Fruit fly (Drosophila melanogaster) whole organism, embryonic: ENCODE data around the gene CG16957.

Experiments used
- Bdp1 ChIP-seq: fragments of 200-800 bp; sonication (Bioruptor generic); optimal IDR thresholded peaks from 3 replicates; lab custom pipeline; 2016; ENCODE audit warnings: missing biosample characterization, missing genetic modification characterization
- Blimp-1 ChIP-seq: fragments of 200-800 bp; sonication (Bioruptor generic); optimal IDR thresholded peaks from 3 replicates; lab custom pipeline; 2018; ENCODE audit warnings: missing biosample characterization, missing genetic modification characterization, mild to moderate bottlenecking, moderate library complexity, missing genetic modification reagents
- CG10274 ChIP-seq: fragments of 200-800 bp; sonication (Bioruptor generic); optimal IDR thresholded peaks from 3 replicates; lab custom pipeline; 2017; ENCODE audit warnings: missing biosample characterization, mild to moderate bottlenecking, missing genetic modification characterization
- CG10321 ChIP-seq: fragments of 200-800 bp; sonication (Bioruptor generic); IDR thresholded peaks from 2 replicates; pipeline ENCODE4 v1.3.6; 2022; ENCODE audit warnings: missing biosample characterization, missing genetic modification characterization
- CG10366 ChIP-seq: fragments of 200-800 bp; sonication (Bioruptor generic); IDR thresholded peaks from 2 replicates; pipeline ENCODE4 v1.3.6; 2022; ENCODE audit warnings: missing biosample characterization, missing genetic modification characterization
- CG10654 ChIP-seq: fragments of 200-800 bp; sonication (Bioruptor generic); optimal IDR thresholded peaks from 2 replicates; lab custom pipeline; 2016; ENCODE audit warnings: missing biosample characterization, missing genetic modification characterization
- CG11093 ChIP-seq: fragments of 200-800 bp; sonication (Bioruptor generic); IDR thresholded peaks from 3 replicates; pipeline ENCODE4 v1.3.6; 2022; ENCODE audit warnings: missing biosample characterization, missing genetic modification characterization
- CG12071 ChIP-seq: fragments of 200-800 bp; sonication (Bioruptor generic); optimal IDR thresholded peaks from 3 replicates; lab custom pipeline; 2018; ENCODE audit warnings: missing biosample characterization, mild to moderate bottlenecking, missing genetic modification characterization
- CG1233 ChIP-seq: fragments of 200-800 bp; sonication (Bioruptor generic); optimal IDR thresholded peaks from 4 replicates; lab custom pipeline; 2018; ENCODE audit warnings: missing biosample characterization, mild to moderate bottlenecking, missing genetic modification characterization
- CG12744 ChIP-seq: fragments of 200-800 bp; sonication (Bioruptor generic); optimal IDR thresholded peaks from 2 replicates; lab custom pipeline; 2016; ENCODE audit warnings: missing biosample characterization, missing genetic modification characterization
- CG15073 ChIP-seq: fragments of 200-800 bp; sonication (Bioruptor generic); optimal IDR thresholded peaks from 2 replicates; lab custom pipeline; 2016; ENCODE audit warnings: missing biosample characterization, missing genetic modification characterization
- CG15269 ChIP-seq: fragments of 200-800 bp; sonication (Bioruptor generic); optimal IDR thresholded peaks from 2 replicates; lab custom pipeline; 2018; ENCODE audit warnings: missing biosample characterization, mild to moderate bottlenecking, missing genetic modification characterization, moderate library complexity
- CG15479 ChIP-seq: fragments of 200-800 bp; sonication (Bioruptor generic); optimal IDR thresholded peaks from 3 replicates; lab custom pipeline; 2019; ENCODE audit warnings: missing biosample characterization, mild to moderate bottlenecking, missing genetic modification characterization, moderate library complexity
- CG1603 ChIP-seq: fragments of 200-800 bp; sonication (Bioruptor generic); optimal IDR thresholded peaks from 2 replicates; lab custom pipeline; 2019; ENCODE audit warnings: missing biosample characterization, mild to moderate bottlenecking, missing genetic modification characterization, moderate library complexity
- CG17568 ChIP-seq: fragments of 200-800 bp; sonication (Bioruptor generic); optimal IDR thresholded peaks from 2 replicates; lab custom pipeline; 2018; ENCODE audit warnings: missing biosample characterization, mild to moderate bottlenecking, missing genetic modification characterization, moderate library complexity
- CG17612 ChIP-seq: fragments of 200-800 bp; sonication (Bioruptor generic); IDR thresholded peaks from 2 replicates; pipeline ENCODE4 v1.3.6; 2022; ENCODE audit warnings: missing biosample characterization, missing genetic modification characterization
- CG18599 ChIP-seq: fragments of 200-800 bp; sonication (Bioruptor generic); optimal IDR thresholded peaks from 3 replicates; lab custom pipeline; 2017; ENCODE audit warnings: missing biosample characterization, missing genetic modification characterization, mild to moderate bottlenecking, moderate library complexity, missing genetic modification reagents
- CG31388 ChIP-seq: fragments of 200-800 bp; sonication (Bioruptor generic); optimal IDR thresholded peaks from 2 replicates; lab custom pipeline; 2016; ENCODE audit warnings: missing biosample characterization, missing genetic modification characterization
- CG31441 ChIP-seq: fragments of 200-800 bp; sonication (Bioruptor generic); IDR thresholded peaks from 2 replicates; pipeline ENCODE4 v1.3.6; 2022; ENCODE audit warnings: missing biosample characterization, missing genetic modification characterization
- CG3407 ChIP-seq: fragments of 200-800 bp; sonication (Bioruptor generic); optimal IDR thresholded peaks from 2 replicates; lab custom pipeline; 2018; ENCODE audit warnings: missing biosample characterization, mild to moderate bottlenecking, missing genetic modification characterization
- CG34422 ChIP-seq: fragments of 200-800 bp; sonication (Bioruptor generic); IDR thresholded peaks from 3 replicates; pipeline ENCODE4 v1.3.6; 2022; ENCODE audit warnings: missing biosample characterization, missing genetic modification characterization
- CG3995 ChIP-seq: fragments of 200-800 bp; sonication (Bioruptor generic); optimal IDR thresholded peaks from 3 replicates; lab custom pipeline; 2016; ENCODE audit warnings: missing biosample characterization, missing genetic modification characterization
- CG4404 ChIP-seq: fragments of 200-800 bp; sonication (Bioruptor generic); IDR thresholded peaks from 2 replicates; pipeline ENCODE4 v1.3.6; 2022; ENCODE audit warnings: missing biosample characterization, missing genetic modification characterization
- CG8924 ChIP-seq: fragments of 200-800 bp; optimal IDR thresholded peaks from 3 replicates; lab custom pipeline; 2019; ENCODE audit warnings: missing biosample characterization, mild to moderate bottlenecking, missing genetic modification characterization, moderate library complexity
- CTCF ChIP-seq: fragments of 200-800 bp; sonication (Bioruptor generic); optimal IDR thresholded peaks from 2 replicates; lab custom pipeline; 2017; ENCODE audit warnings: missing biosample characterization, mild to moderate bottlenecking, missing genetic modification characterization, moderate library complexity
- Camta ChIP-seq: fragments of 200-800 bp; sonication (Bioruptor generic); optimal IDR thresholded peaks from 2 replicates; lab custom pipeline; 2016; ENCODE audit warnings: missing biosample characterization, missing genetic modification characterization
- D ChIP-seq, 2 experiments: fragments of 200-800 bp in 1 of 2; fragments of >200 bp in 1 of 2; sonication (Bioruptor generic) in 1 of 2; optimal IDR thresholded peaks; 2 replicates in 1 of 2; 3 replicates in 1 of 2; lab custom pipeline; 2017; ENCODE audit warnings: mild to moderate bottlenecking in 1 of 2, missing biosample characterization in 1 of 2, missing genetic modification characterization in 1 of 2, missing genetic modification reagents in 1 of 2
- Dek ChIP-seq: fragments of 200-800 bp; sonication (Bioruptor generic); optimal IDR thresholded peaks from 3 replicates; lab custom pipeline; 2019; ENCODE audit warnings: missing biosample characterization, mild to moderate bottlenecking, missing genetic modification characterization, moderate library complexity
- HHEX ChIP-seq: fragments of 200-800 bp; sonication (Bioruptor generic); optimal IDR thresholded peaks from 3 replicates; lab custom pipeline; 2017; ENCODE audit warnings: missing biosample characterization, mild to moderate bottlenecking, missing genetic modification characterization, missing genetic modification reagents
- NC2β ChIP-seq: fragments of 200-800 bp; sonication (Bioruptor generic); optimal IDR thresholded peaks from 2 replicates; lab custom pipeline; 2016; ENCODE audit warnings: missing biosample characterization, missing genetic modification characterization
- NfI ChIP-seq: fragments of 200-800 bp; sonication (Bioruptor generic); optimal IDR thresholded peaks from 3 replicates; lab custom pipeline; 2018; ENCODE audit warnings: missing biosample characterization, mild to moderate bottlenecking, missing genetic modification characterization, moderate library complexity
- disco-r ChIP-seq: fragments of 200-800 bp; sonication (Bioruptor generic); optimal IDR thresholded peaks from 2 replicates; lab custom pipeline; 2016; ENCODE audit warnings: missing biosample characterization, missing genetic modification characterization
- fru ChIP-seq: fragments of >200 bp; optimal IDR thresholded peaks from 2 replicates; lab custom pipeline; 2017
- ftz-f1 ChIP-seq: fragments of 200-800 bp; sonication (Bioruptor generic); optimal IDR thresholded peaks from 2 replicates; lab custom pipeline; 2016; ENCODE audit warnings: missing biosample characterization, missing genetic modification characterization
- gcm ChIP-seq: fragments of 200-800 bp; sonication (Bioruptor generic); optimal IDR thresholded peaks from 2 replicates; lab custom pipeline; 2019; ENCODE audit warnings: missing biosample characterization, mild to moderate bottlenecking, missing genetic modification characterization, moderate library complexity
- gcm2 ChIP-seq: fragments of 200-800 bp; sonication (Bioruptor generic); optimal IDR thresholded peaks from 2 replicates; lab custom pipeline; 2016; ENCODE audit warnings: missing biosample characterization, missing genetic modification characterization
- gem ChIP-seq: fragments of 200-800 bp; sonication (Bioruptor generic); optimal IDR thresholded peaks from 2 replicates; lab custom pipeline; 2019; ENCODE audit warnings: missing biosample characterization, mild to moderate bottlenecking, missing genetic modification characterization, moderate library complexity
- grn ChIP-seq: fragments of 200-800 bp; sonication (Bioruptor generic); optimal IDR thresholded peaks from 3 replicates; lab custom pipeline; 2017; ENCODE audit warnings: missing biosample characterization, missing genetic modification characterization
- gro ChIP-seq: fragments of 200-800 bp; sonication (Bioruptor generic); optimal IDR thresholded peaks from 2 replicates; lab custom pipeline; 2016; ENCODE audit warnings: missing biosample characterization, missing genetic modification characterization
- her ChIP-seq: fragments of 200-800 bp; sonication (Bioruptor generic); optimal IDR thresholded peaks from 2 replicates; lab custom pipeline; 2016; ENCODE audit warnings: missing biosample characterization, missing genetic modification characterization
- kay ChIP-seq: fragments of 200-800 bp; sonication (Bioruptor generic); optimal IDR thresholded peaks from 2 replicates; lab custom pipeline; 2016; ENCODE audit warnings: missing biosample characterization, missing genetic modification characterization
- lilli ChIP-seq: fragments of 200-800 bp; sonication (Bioruptor generic); optimal IDR thresholded peaks from 3 replicates; lab custom pipeline; 2016; ENCODE audit warnings: missing biosample characterization, missing genetic modification characterization
- maf-S ChIP-seq: fragments of 200-800 bp; sonication (Bioruptor generic); optimal IDR thresholded peaks from 2 replicates; lab custom pipeline; 2016; ENCODE audit warnings: missing biosample characterization, missing genetic modification characterization
- nerfin-2 ChIP-seq: fragments of 200-800 bp; sonication (Bioruptor generic); IDR thresholded peaks from 2 replicates; pipeline ENCODE4 v1.3.6; 2022; ENCODE audit warnings: missing biosample characterization, missing genetic modification characterization; ENCODE audit not compliant: partially characterized antibody
- nmo ChIP-seq: fragments of 200-800 bp; sonication (Bioruptor generic); optimal IDR thresholded peaks from 2 replicates; lab custom pipeline; 2018; ENCODE audit warnings: missing biosample characterization, mild to moderate bottlenecking, missing genetic modification characterization, moderate library complexity
- org-1 ChIP-seq: fragments of 200-800 bp; sonication (Bioruptor generic); optimal IDR thresholded peaks from 2 replicates; lab custom pipeline; 2017; ENCODE audit warnings: missing biosample characterization, missing genetic modification characterization
- otp ChIP-seq: fragments of 200-800 bp; sonication (Bioruptor generic); IDR thresholded peaks from 3 replicates; pipeline ENCODE4, ENCODE4 v1.3.6; 2022; ENCODE audit warnings: missing biosample characterization, missing genetic modification characterization
- peb ChIP-seq: fragments of 200-800 bp; sonication (Bioruptor generic); IDR thresholded peaks from 2 replicates; pipeline ENCODE4 v1.3.6; 2022; ENCODE audit warnings: missing biosample characterization, missing genetic modification characterization
- ro ChIP-seq: fragments of 200-800 bp; sonication (Bioruptor generic); IDR thresholded peaks from 2 replicates; pipeline ENCODE4 v1.3.6; 2022; ENCODE audit warnings: missing biosample characterization, missing genetic modification characterization
- tin ChIP-seq: fragments of 200-800 bp; sonication (Bioruptor generic); optimal IDR thresholded peaks from 3 replicates; lab custom pipeline; 2016; ENCODE audit warnings: missing biosample characterization, missing genetic modification characterization
- twi ChIP-seq: fragments of 200-800 bp; optimal IDR thresholded peaks from 2 replicates; lab custom pipeline; 2019; ENCODE audit warnings: missing biosample characterization, mild to moderate bottlenecking, missing genetic modification characterization, moderate library complexity

Gene CG16957

DNA sequence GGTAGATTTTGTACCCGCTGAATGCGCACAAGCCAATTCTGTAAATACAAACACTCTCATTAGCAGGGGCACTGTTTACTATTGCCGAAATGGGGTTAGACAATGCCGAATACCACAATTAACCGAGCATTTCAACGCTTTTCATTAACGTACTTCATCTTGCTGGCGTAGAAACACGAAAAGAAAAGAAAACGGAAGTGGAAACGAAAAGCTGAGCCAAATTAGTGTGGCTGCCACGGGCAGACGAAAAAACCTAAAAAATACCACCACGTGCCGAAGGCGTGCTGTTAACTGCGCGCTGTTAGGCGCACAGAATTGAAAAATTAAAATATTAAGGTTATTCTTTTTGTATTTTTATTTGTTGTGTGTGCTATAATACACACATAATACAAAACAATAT lies 1.1 kb downstream of the CG16957 start, which contains the start of gene RpL24 (continued):
- TF ChIP-seq CG10321 (GFP tag; lab: Robert Waterston, UW) (peak; percentile 70), CG15073 (GFP tag; lab: Kevin White, UChicago) (no peak), tin (GFP tag; lab: Kevin White, UChicago) (peak; percentile 88), CG3407 (GFP tag; lab: Kevin White, UChicago) (peak; percentile 90), her (GFP tag; lab: Kevin White, UChicago) (peak; percentile 93), gem (tag; lab: Kevin White, UChicago) (peak; percentile 80), CG10366 (peak; percentile 78), nmo (GFP tag; lab: Kevin White, UChicago) (peak; percentile 86), otp (GFP tag; lab: Robert Waterston, UW) (peak; percentile 95), ftz-f1 (GFP tag; lab: Kevin White, UChicago) (peak; percentile 27), CG15269 (tag; lab: Kevin White, UChicago) (peak; percentile 82), kay (GFP tag; lab: Kevin White, UChicago) (peak; percentile 37), CG34422 (peak; percentile 90; the same call in 2 of the 3 replicates), CG11093 (GFP tag; lab: Robert Waterston, UW) (no peak; the same call in 2 of the 3 replicates), lilli (peak; percentile 88), CG3995 (GFP tag; lab: Kevin White, UChicago) (peak; percentile 79), NfI (GFP tag; lab: Kevin White, UChicago) (peak; percentile 96), ro (peak; percentile 40; the same call in 1 of the 2 replicates), Camta (GFP tag; lab: Kevin White, UChicago) (peak; percentile 93), CG12071 (GFP tag; lab: Kevin White, UChicago) (peak; percentile 96), peb (GFP tag; lab: Robert Waterston, UW) (no peak), CG31388 (GFP tag; lab: Kevin White, UChicago) (peak; percentile 39), Blimp-1 (GFP tag; lab: Kevin White, UChicago) (peak; percentile 67), CG1233 (GFP tag; lab: Kevin White, UChicago) (peak; percentile 96), fru (lab: Kevin White, UChicago) (no peak), HHEX (GFP tag; lab: Kevin White, UChicago) (peak; percentile 96), CG10274 (GFP tag; lab: Kevin White, UChicago) (peak; percentile 87), grn (GFP tag; lab: Kevin White, UChicago) (peak; percentile 77), CTCF (GFP tag; lab: Kevin White, UChicago) (peak; percentile 65), CG18599 (GFP tag; lab: Kevin White, UChicago) (peak; percentile 95), D (optimal IDR thresholded peaks at IDR 0.05; lab: Kevin White, UChicago) (no peak), D (GFP tag; optimal IDR thresholded peaks at IDR 0.05; lab: Kevin White, UChicago) (peak; percentile 86), maf-S (GFP tag; lab: Kevin White, UChicago) (peak; percentile 90), NC2β (GFP tag; lab: Kevin White, UChicago) (peak; percentile 97), gcm2 (GFP tag; lab: Kevin White, UChicago) (peak; percentile 90), nerfin-2 (no peak), CG10654 (GFP tag; lab: Kevin White, UChicago) (peak; percentile 88), disco-r (GFP tag; lab: Kevin White, UChicago) (peak; percentile 89), CG17568 (peak; percentile 96), CG31441 (GFP tag; lab: Robert Waterston, UW) (peak; percentile 92), CG1603 (tag; lab: Kevin White, UChicago) (peak; percentile 85), org-1 (GFP tag; lab: Kevin White, UChicago) (peak; percentile 90), CG15479 (GFP tag; lab: Kevin White, UChicago) (peak; percentile 17), CG8924 (tag; lab: Kevin White, UChicago) (peak; percentile 72), CG17612 (GFP tag; lab: Robert Waterston, UW) (peak; percentile 71; the same call in 1 of the 2 replicates), gro (peak; percentile 94), CG4404 (no peak), Dek (tag; lab: Kevin White, UChicago) (peak; percentile 74), twi (peak; percentile 73), CG12744 (GFP tag; lab: Kevin White, UChicago) (peak; percentile 87), gcm (GFP tag; lab: Kevin White, UChicago) (peak; percentile 88), Bdp1 (peak; percentile 83)
